Worm (Caenorhabditis elegans) whole organism, mixed stage, embryonic: ENCODE results near the gene str-150.

Experiments
- mab-5 ChIP-seq: fragments of 150-350 bp; optimal IDR thresholded peaks from 2 replicates; lab custom pipeline; 2014; ENCODE audit warnings: missing biosample characterization, missing genetic modification characterization
- nhr-76 ChIP-seq: sonication (generic microtip); optimal IDR thresholded peaks from 2 replicates; lab custom pipeline; 2017; ENCODE audit warnings: missing biosample characterization, missing genetic modification characterization
- sem-2 ChIP-seq: fragments of 200-800 bp; sonication (Bioruptor generic); optimal IDR thresholded peaks from 2 replicates; lab custom pipeline; 2018; ENCODE audit warnings: mild to moderate bottlenecking, missing genetic modification characterization, missing compliant biosample characterization

DNA sequence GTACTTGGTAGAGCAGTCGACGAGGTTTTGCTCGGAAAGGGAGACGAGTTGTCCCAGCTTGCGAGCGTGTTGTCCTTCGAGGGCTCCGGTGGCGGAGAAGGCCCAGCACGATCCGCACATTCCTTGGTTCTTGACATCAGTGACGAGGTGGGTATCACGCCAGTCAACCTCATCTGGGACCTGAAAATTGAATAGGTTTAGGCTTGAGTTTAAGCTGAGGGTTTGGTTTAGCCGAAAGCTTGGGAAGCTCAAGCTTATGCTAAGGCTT is 10.7 kb downstream of the str-150 start:
- no peak for TF ChIP-seq sem-2 (GFP tag; lab: Kevin White, UChicago)
- no peak for TF ChIP-seq nhr-76 (tag; lab: Kevin White, UChicago)
- TF ChIP-seq mab-5 (tag; lab: Kevin White, UChicago): no peak
